Worm (Caenorhabditis elegans) whole organism, L2 larva: ENCODE measurements around the gene C29F7.3.

Experiments used
- nhr-11 ChIP-seq: fragments of 150-350 bp; optimal IDR thresholded peaks from 2 replicates; lab custom pipeline; 2014; ENCODE audit warnings: missing biosample characterization, missing genetic modification characterization
- peb-1 ChIP-seq: fragments of 150-350 bp; optimal IDR thresholded peaks from 2 replicates; lab custom pipeline; 2014; ENCODE audit warnings: missing biosample characterization, missing genetic modification characterization

ce11 chrX:13463793-13464192, 44.1 kb upstream of the C29F7.3 start, which contains the start of gene F02D10.2:
- TF ChIP-seq peb-1 (tag; lab: Kevin White, UChicago) (no peak), nhr-11 (no peak)
